Fruit fly (Drosophila melanogaster) whole organism, embryonic: ENCODE measurements around the gene CG9775.

Source experiments
- Abd-B ChIP-seq: fragments of 200-800 bp; sonication (Bioruptor generic); optimal IDR thresholded peaks from 2 replicates; lab custom pipeline; 2018; ENCODE audit warnings: missing biosample characterization, mild to moderate bottlenecking, missing genetic modification characterization, moderate library complexity
- BEAF-32 ChIP-seq: fragments of 200-800 bp; sonication (Bioruptor generic); optimal IDR thresholded peaks from 3 replicates; lab custom pipeline; 2017; ENCODE audit warnings: missing biosample characterization, missing genetic modification characterization, mild to moderate bottlenecking, moderate library complexity, missing genetic modification reagents
- Bteb2 ChIP-seq: fragments of 200-800 bp; sonication (Bioruptor generic); optimal IDR thresholded peaks from 2 replicates; lab custom pipeline; 2016; ENCODE audit warnings: missing biosample characterization, missing genetic modification characterization
- CG10147 ChIP-seq: fragments of 200-800 bp; sonication (Bioruptor generic); optimal IDR thresholded peaks from 2 replicates; lab custom pipeline; 2019; ENCODE audit warnings: missing biosample characterization, mild to moderate bottlenecking, missing genetic modification characterization, moderate library complexity
- CG10543 ChIP-seq: fragments of 200-800 bp; sonication (Bioruptor generic); optimal IDR thresholded peaks from 3 replicates; lab custom pipeline; 2017; ENCODE audit warnings: missing biosample characterization, mild to moderate bottlenecking, missing genetic modification characterization, moderate library complexity
- CG10979 ChIP-seq: fragments of 200-800 bp; sonication (Bioruptor generic); optimal IDR thresholded peaks from 2 replicates; lab custom pipeline; 2018; ENCODE audit warnings: missing biosample characterization, mild to moderate bottlenecking, missing genetic modification characterization, moderate library complexity
- CG11695 ChIP-seq: fragments of 200-800 bp; sonication (Bioruptor generic); IDR thresholded peaks from 3 replicates; pipeline ENCODE4 v1.3.6; 2022; ENCODE audit warnings: missing biosample characterization, missing genetic modification characterization
- CG13296 ChIP-seq: fragments of 200-800 bp; sonication (Bioruptor generic); optimal IDR thresholded peaks from 3 replicates; lab custom pipeline; 2018; ENCODE audit warnings: missing biosample characterization, mild to moderate bottlenecking, missing genetic modification characterization
- CG15269 ChIP-seq: fragments of 200-800 bp; sonication (Bioruptor generic); optimal IDR thresholded peaks from 2 replicates; lab custom pipeline; 2018; ENCODE audit warnings: missing biosample characterization, mild to moderate bottlenecking, missing genetic modification characterization, moderate library complexity
- CG15696 ChIP-seq: fragments of 200-800 bp; sonication (Bioruptor generic); optimal IDR thresholded peaks from 2 replicates; lab custom pipeline; 2019; ENCODE audit warnings: missing biosample characterization, mild to moderate bottlenecking, missing genetic modification characterization, moderate library complexity
- CG1647 ChIP-seq: fragments of 200-800 bp; sonication (Bioruptor generic); optimal IDR thresholded peaks from 3 replicates; lab custom pipeline; 2016; ENCODE audit warnings: missing biosample characterization, missing genetic modification characterization
- CG2202 ChIP-seq: fragments of 200-800 bp; sonication (Bioruptor generic); optimal IDR thresholded peaks from 2 replicates; lab custom pipeline; 2018; ENCODE audit warnings: missing biosample characterization, mild to moderate bottlenecking, missing genetic modification characterization
- CG34224 ChIP-seq: fragments of 200-800 bp; sonication (Bioruptor generic); IDR thresholded peaks from 3 replicates; pipeline ENCODE4 v1.3.6; 2022; ENCODE audit warnings: missing biosample characterization, missing genetic modification characterization; ENCODE audit not compliant: partially characterized antibody
- CG3838 ChIP-seq: fragments of 200-800 bp; sonication (Bioruptor generic); optimal IDR thresholded peaks from 3 replicates; lab custom pipeline; 2016; ENCODE audit warnings: missing biosample characterization, missing genetic modification characterization
- CG4617 ChIP-seq: fragments of 200-800 bp; sonication (Bioruptor generic); optimal IDR thresholded peaks from 3 replicates; lab custom pipeline; 2016; ENCODE audit warnings: missing biosample characterization, missing genetic modification characterization, borderline replicate concordance
- CG7357 ChIP-seq: fragments of 200-800 bp; sonication (Bioruptor generic); IDR thresholded peaks from 3 replicates; pipeline ENCODE4 v1.3.6; 2022; ENCODE audit warnings: missing biosample characterization, missing genetic modification characterization
- CG7928 ChIP-seq: fragments of 200-800 bp; sonication (Bioruptor generic); optimal IDR thresholded peaks from 2 replicates; lab custom pipeline; 2017; ENCODE audit warnings: missing biosample characterization, mild to moderate bottlenecking, missing genetic modification characterization
- CG8089 ChIP-seq: fragments of 200-800 bp; sonication (Bioruptor generic); optimal IDR thresholded peaks from 3 replicates; lab custom pipeline; 2016; ENCODE audit warnings: missing biosample characterization, missing genetic modification characterization
- CHES-1-like ChIP-seq: fragments of 200-800 bp; sonication (Bioruptor generic); optimal IDR thresholded peaks from 2 replicates; lab custom pipeline; 2016; ENCODE audit warnings: missing biosample characterization, missing genetic modification characterization
- CTCF ChIP-seq: fragments of 200-800 bp; sonication (Bioruptor generic); optimal IDR thresholded peaks from 2 replicates; lab custom pipeline; 2017; ENCODE audit warnings: missing biosample characterization, mild to moderate bottlenecking, missing genetic modification characterization, moderate library complexity
- Fer1 ChIP-seq: fragments of 200-800 bp; sonication (Bioruptor generic); optimal IDR thresholded peaks from 2 replicates; lab custom pipeline; 2017; ENCODE audit warnings: missing biosample characterization, mild to moderate bottlenecking, missing genetic modification characterization
- Fer3 ChIP-seq: fragments of 200-800 bp; sonication (Bioruptor generic); optimal IDR thresholded peaks from 2 replicates; lab custom pipeline; 2018; ENCODE audit warnings: missing biosample characterization, mild to moderate bottlenecking, missing genetic modification characterization, moderate library complexity
- Lim3 ChIP-seq: fragments of 200-800 bp; sonication (Bioruptor generic); IDR thresholded peaks from 2 replicates; pipeline ENCODE4 v1.3.6; 2022; ENCODE audit warnings: missing biosample characterization, missing genetic modification characterization
- MESR4 ChIP-seq: fragments of 200-800 bp; sonication (Bioruptor generic); optimal IDR thresholded peaks from 2 replicates; lab custom pipeline; 2018; ENCODE audit warnings: missing biosample characterization, mild to moderate bottlenecking, missing genetic modification characterization, moderate library complexity
- Opbp ChIP-seq: fragments of 200-800 bp; sonication (Bioruptor generic); IDR thresholded peaks from 3 replicates; pipeline ENCODE4 v1.3.6; 2022; ENCODE audit warnings: missing biosample characterization, missing genetic modification characterization; ENCODE audit not compliant: partially characterized antibody
- Rx ChIP-seq: fragments of 200-800 bp; sonication (Bioruptor generic); IDR thresholded peaks from 2 replicates; pipeline ENCODE4 v1.3.6; 2022; ENCODE audit warnings: missing biosample characterization, missing genetic modification characterization
- Scr ChIP-seq: fragments of 200-800 bp; sonication (Bioruptor generic); IDR thresholded peaks from 2 replicates; pipeline ENCODE4 v1.3.6; 2022; ENCODE audit warnings: missing biosample characterization, missing genetic modification characterization; ENCODE audit not compliant: partially characterized antibody
- corto ChIP-seq: fragments of 200-800 bp; sonication (Bioruptor generic); optimal IDR thresholded peaks from 2 replicates; lab custom pipeline; 2016; ENCODE audit warnings: missing biosample characterization, mild to moderate bottlenecking, missing genetic modification characterization, moderate library complexity
- disco-r ChIP-seq: fragments of 200-800 bp; sonication (Bioruptor generic); optimal IDR thresholded peaks from 2 replicates; lab custom pipeline; 2016; ENCODE audit warnings: missing biosample characterization, missing genetic modification characterization
- dmrt11E ChIP-seq: fragments of 200-800 bp; sonication (Bioruptor generic); optimal IDR thresholded peaks from 3 replicates; lab custom pipeline; 2018; ENCODE audit warnings: missing biosample characterization, mild to moderate bottlenecking, missing genetic modification characterization, moderate library complexity
- emc ChIP-seq: fragments of 200-800 bp; sonication (Bioruptor generic); optimal IDR thresholded peaks from 2 replicates; lab custom pipeline; 2016; ENCODE audit warnings: missing biosample characterization, missing genetic modification characterization
- fd102C ChIP-seq: fragments of 200-800 bp; sonication (Bioruptor generic); optimal IDR thresholded peaks from 2 replicates; lab custom pipeline; 2018; ENCODE audit warnings: missing biosample characterization, mild to moderate bottlenecking, missing genetic modification characterization, moderate library complexity
- fru ChIP-seq: fragments of >200 bp; optimal IDR thresholded peaks from 2 replicates; lab custom pipeline; 2017
- gro ChIP-seq: fragments of 200-800 bp; sonication (Bioruptor generic); optimal IDR thresholded peaks from 2 replicates; lab custom pipeline; 2016; ENCODE audit warnings: missing biosample characterization, missing genetic modification characterization
- hkb ChIP-seq, 2 experiments: fragments of 200-800 bp in 1 of 2; fragments of >200 bp in 1 of 2; sonication (Bioruptor generic) in 1 of 2; IDR thresholded peaks in 1 of 2; optimal IDR thresholded peaks in 1 of 2; 2 replicates each; pipeline versions ENCODE4 v1.3.6 to Lab custom; 2017 to 2022; ENCODE audit warnings: missing biosample characterization in 1 of 2, missing genetic modification characterization in 1 of 2
- ken ChIP-seq: fragments of 200-800 bp; sonication (Bioruptor generic); IDR thresholded peaks from 3 replicates; pipeline ENCODE4 v1.3.6; 2022; ENCODE audit warnings: missing biosample characterization, missing genetic modification characterization
- klu ChIP-seq: fragments of 200-800 bp; sonication (Bioruptor generic); IDR thresholded peaks from 2 replicates; pipeline ENCODE4 v1.3.6; 2022; ENCODE audit warnings: missing biosample characterization, missing genetic modification characterization
- knrl ChIP-seq: fragments of 200-800 bp; sonication (Bioruptor generic); IDR thresholded peaks from 3 replicates; pipeline ENCODE4 v1.3.6; 2022; ENCODE audit warnings: missing biosample characterization, missing genetic modification characterization; ENCODE audit not compliant: partially characterized antibody
- lola ChIP-seq, 3 experiments: fragments of >200 bp in 2 of 3; fragments of 200-800 bp in 1 of 3; sonication (Bioruptor generic) in 1 of 3; optimal IDR thresholded peaks; 2 replicates each; lab custom pipeline; 2017 to 2019; ENCODE audit warnings: missing biosample characterization in 3 of 3, missing genetic modification characterization in 3 of 3, mild to moderate bottlenecking in 1 of 3, moderate library complexity in 1 of 3
- mirr ChIP-seq: fragments of 200-800 bp; sonication (Bioruptor generic); optimal IDR thresholded peaks from 3 replicates; lab custom pipeline; 2018; ENCODE audit warnings: missing biosample characterization, mild to moderate bottlenecking, missing genetic modification characterization
- p53 ChIP-seq: fragments of 200-800 bp; sonication (Bioruptor generic); optimal IDR thresholded peaks from 2 replicates; lab custom pipeline; 2016; ENCODE audit warnings: missing biosample characterization, missing genetic modification characterization
- pan ChIP-seq, 4 experiments: fragments of >200 bp in 3 of 4; fragments of 200-800 bp in 1 of 4; sonication (Bioruptor generic) in 1 of 4; optimal IDR thresholded peaks in 3 of 4; IDR thresholded peaks in 1 of 4; 2 replicates each; pipeline versions ENCODE4 v1.3.6 to Lab custom; 2017 to 2022; ENCODE audit warnings: missing biosample characterization in 2 of 4, missing genetic modification characterization in 2 of 4, mixed read lengths in 1 of 4
- run ChIP-seq: fragments of 200-800 bp; sonication (Bioruptor generic); optimal IDR thresholded peaks from 3 replicates; lab custom pipeline; 2018; ENCODE audit warnings: missing biosample characterization, mild to moderate bottlenecking, missing genetic modification characterization
- sqz ChIP-seq: fragments of 200-800 bp; sonication (Bioruptor generic); optimal IDR thresholded peaks from 3 replicates; lab custom pipeline; 2018; ENCODE audit warnings: missing biosample characterization, mild to moderate bottlenecking, missing genetic modification characterization
- tio ChIP-seq: fragments of 200-800 bp; sonication (Bioruptor generic); optimal IDR thresholded peaks from 2 replicates; lab custom pipeline; 2017; ENCODE audit warnings: missing biosample characterization, missing genetic modification characterization, inconsistent platforms
- vvl ChIP-seq: fragments of 200-800 bp; sonication (Bioruptor generic); IDR thresholded peaks from 2 replicates; pipeline ENCODE4 v1.3.6; 2022; ENCODE audit warnings: missing biosample characterization, missing genetic modification characterization
- wek ChIP-seq: fragments of 200-800 bp; sonication (Bioruptor generic); optimal IDR thresholded peaks from 3 replicates; lab custom pipeline; 2018; ENCODE audit warnings: missing biosample characterization, mild to moderate bottlenecking, missing genetic modification characterization, moderate library complexity
- wor ChIP-seq: fragments of 200-800 bp; sonication (Bioruptor generic); IDR thresholded peaks from 2 replicates; pipeline ENCODE4 v1.3.6; 2022; ENCODE audit warnings: missing biosample characterization, missing genetic modification characterization

The CG9775 gene

dm6 chr3R:4649126-4649811, 7.6 kb upstream of the CG9775 start, which contains the start of gene Karybeta3 (continued):
- no peak for TF ChIP-seq CG10147 (GFP tag; lab: Kevin White, UChicago)
- peak; percentile 68 for TF ChIP-seq Rx (GFP tag; lab: Robert Waterston, UW)
- peak; percentile 63 for TF ChIP-seq CG1647 (GFP tag; lab: Kevin White, UChicago)
- TF ChIP-seq knrl (GFP tag; lab: Robert Waterston, UW) = peak; percentile 57
- peak; percentile 76 for TF ChIP-seq CG10543
- peak; percentile 76 for TF ChIP-seq emc (GFP tag; lab: Kevin White, UChicago)
- TF ChIP-seq Bteb2 = peak; percentile 60
- peak in 1 of 3 experiments; percentile 9 for TF ChIP-seq lola (GFP tag; optimal IDR thresholded peaks at IDR 0.05; lab: Kevin White, UChicago)
- peak; percentile 54 for TF ChIP-seq CG10979
- peak; percentile 11 for TF ChIP-seq CG3838 (GFP tag; lab: Kevin White, UChicago)
- peak; percentile 86 for TF ChIP-seq CHES-1-like (GFP tag; lab: Kevin White, UChicago)
- no peak for TF ChIP-seq Abd-B (GFP tag; lab: Kevin White, UChicago)
- TF ChIP-seq Lim3 = no peak
- peak; percentile 85 for TF ChIP-seq Fer1 (GFP tag; lab: Kevin White, UChicago)
- peak; percentile 75 for TF ChIP-seq p53 (GFP tag; lab: Kevin White, UChicago)
- TF ChIP-seq vvl = peak; percentile 89
- TF ChIP-seq CG4617 (GFP tag; lab: Kevin White, UChicago) = peak; percentile 82
- peak; percentile 67 for TF ChIP-seq Scr (GFP tag; lab: Robert Waterston, UW)
- TF ChIP-seq fru (lab: Kevin White, UChicago) = no peak
- TF ChIP-seq MESR4 (GFP tag; lab: Kevin White, UChicago) = peak; percentile 78
- TF ChIP-seq fd102C (GFP tag; lab: Kevin White, UChicago) = no peak
- TF ChIP-seq corto (GFP tag; lab: Kevin White, UChicago) = no peak
- TF ChIP-seq CTCF = peak; percentile 74
- TF ChIP-seq sqz = no peak
- peak; percentile 70 for TF ChIP-seq mirr
- no peak for TF ChIP-seq pan (optimal IDR thresholded peaks at IDR 0.05; lab: Kevin White, UChicago)
- TF ChIP-seq pan (GFP tag; optimal IDR thresholded peaks at IDR 0.05 in 1 of 2, IDR thresholded peaks at IDR 0.05 in 1 of 2) = peak in 1 of 2 experiments; percentile 88
- TF ChIP-seq ken (GFP tag; lab: Robert Waterston, UW) = peak; percentile 78; the same call in 2 of the 3 replicates
- peak; percentile 68 for TF ChIP-seq BEAF-32
- TF ChIP-seq CG8089 (GFP tag; lab: Kevin White, UChicago) = peak; percentile 74
- peak; percentile 80 for TF ChIP-seq hkb (optimal IDR thresholded peaks at IDR 0.05; lab: Kevin White, UChicago)
- peak; percentile 86 for TF ChIP-seq hkb (GFP tag; IDR thresholded peaks at IDR 0.05; lab: Robert Waterston, UW)
- peak; percentile 48 for TF ChIP-seq disco-r (GFP tag; lab: Kevin White, UChicago)
- peak; percentile 42 for TF ChIP-seq CG7928 (GFP tag; lab: Kevin White, UChicago)
- peak; percentile 73 for TF ChIP-seq Opbp
- TF ChIP-seq klu (GFP tag; lab: Robert Waterston, UW) = no peak
- peak; percentile 5 for TF ChIP-seq dmrt11E
- TF ChIP-seq wor (GFP tag; lab: Robert Waterston, UW) = peak; percentile 17; the same call in 1 of the 2 replicates
- peak; percentile 45; the same call in 2 of the 3 replicates for TF ChIP-seq CG34224 (GFP tag; lab: Robert Waterston, UW)
- peak; percentile 5 for TF ChIP-seq CG15696 (tag; lab: Kevin White, UChicago)
- peak; percentile 62; the same call in 1 of the 3 replicates for TF ChIP-seq CG11695 (GFP tag; lab: Robert Waterston, UW)
- peak; percentile 64 for TF ChIP-seq CG15269
- TF ChIP-seq tio = no peak
- peak; percentile 66 for TF ChIP-seq Fer3 (tag; lab: Kevin White, UChicago)
- peak; percentile 54 for TF ChIP-seq CG2202 (tag; lab: Kevin White, UChicago)
- TF ChIP-seq run = no peak
- TF ChIP-seq CG13296 (GFP tag; lab: Kevin White, UChicago) = peak; percentile 76
- peak; percentile 87 for TF ChIP-seq gro
- TF ChIP-seq CG7357 = peak; percentile 61; the same call in 2 of the 3 replicates
- TF ChIP-seq wek (GFP tag; lab: Kevin White, UChicago) = peak; percentile 29
